Worm (Caenorhabditis elegans): ENCODE data around the gene anp-1.

DNA sequence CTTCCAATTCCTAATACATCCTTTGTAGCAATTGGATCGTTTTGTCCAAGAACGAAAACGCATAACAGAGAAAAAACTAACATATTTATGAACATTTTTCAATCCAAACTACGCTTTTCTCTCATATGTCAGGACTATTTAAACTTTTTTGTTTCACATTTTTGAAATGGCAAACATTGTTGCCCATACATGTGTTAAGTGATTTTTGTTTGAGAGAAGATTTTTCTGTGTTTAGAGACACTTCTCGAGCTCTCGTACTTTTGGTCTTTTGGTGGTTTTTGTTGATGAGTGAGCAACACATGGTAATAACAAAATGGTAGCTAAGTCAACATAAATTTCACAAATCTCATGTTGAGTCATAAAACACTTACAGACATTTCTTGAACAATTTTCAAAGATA lies 45.8 kb downstream of the anp-1 start, which contains the start of gene ttr-28:
- no peak for TF ChIP-seq F13H6.1 (tag; optimal IDR thresholded peaks at IDR 0.05)
- TF ChIP-seq alr-1 (tag; optimal IDR thresholded peaks at IDR 0.05): no peak
- no peak for TF ChIP-seq nhr-11 (tag; optimal IDR thresholded peaks at IDR 0.05)
- TF ChIP-seq fos-1 (tag; optimal IDR thresholded peaks at IDR 0.05): no peak
- no peak for TF ChIP-seq skn-1 (tag; optimal IDR thresholded peaks at IDR 0.05)
- no peak for TF ChIP-seq nhr-237 (tag; optimal IDR thresholded peaks at IDR 0.05)
- no peak for TF ChIP-seq egl-27 (tag; optimal IDR thresholded peaks at IDR 0.05)
- TF ChIP-seq dmd-4 (tag; optimal IDR thresholded peaks at IDR 0.05): no peak
- no peak for TF ChIP-seq nhr-21 (tag; optimal IDR thresholded peaks at IDR 0.05)
- TF ChIP-seq unc-62 (GFP tag; optimal IDR thresholded peaks at IDR 0.05): no peak
